Fruit fly (Drosophila melanogaster): Measurements from ENCODE around the gene RFeSP.
A peak's percentile ranks its signal among the peaks of the same experiment; 100 is the strongest.

RFeSP gene

DNA sequence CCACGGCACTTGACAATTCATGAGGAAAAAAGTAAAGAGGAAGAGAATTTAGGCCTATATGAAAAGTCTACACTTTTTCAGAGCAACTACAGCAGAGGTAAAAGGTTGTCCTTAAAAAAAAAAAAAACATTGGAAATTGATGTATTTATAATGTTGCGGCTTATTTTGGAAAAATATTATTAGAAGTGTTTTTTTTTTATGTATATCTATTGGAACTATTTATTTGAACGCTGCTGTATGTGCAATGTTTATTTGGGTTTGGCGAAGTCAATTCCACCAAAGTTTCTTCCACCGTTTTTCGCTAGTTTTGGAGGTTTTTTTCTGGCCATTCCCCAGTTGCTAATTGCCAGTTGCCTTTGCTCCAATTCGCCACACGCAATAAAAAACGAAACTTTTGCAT is 41.9 kb upstream of the RFeSP start (continued):
- TF ChIP-seq CG3281 (GFP tag; optimal IDR thresholded peaks at IDR 0.05) = peak; percentile 22
- TF ChIP-seq CG6683 (GFP tag; optimal IDR thresholded peaks at IDR 0.05) = no peak
- TF ChIP-seq org-1 (GFP tag; optimal IDR thresholded peaks at IDR 0.05) = no peak
- no peak for TF ChIP-seq Awh (GFP tag; IDR thresholded peaks at IDR 0.05)
- no peak for TF ChIP-seq CG12219 (GFP tag; optimal IDR thresholded peaks at IDR 0.05)
- peak; percentile 22 for TF ChIP-seq nau (GFP tag; optimal IDR thresholded peaks at IDR 0.05)
- no peak for TF ChIP-seq CG1602 (GFP tag; optimal IDR thresholded peaks at IDR 0.05)
- TF ChIP-seq CG1792 (GFP tag; optimal IDR thresholded peaks at IDR 0.05) = no peak
- TF ChIP-seq dpn (GFP tag; optimal IDR thresholded peaks at IDR 0.05) = peak; percentile 2 to 16
- no peak for TF ChIP-seq cg (GFP tag; optimal IDR thresholded peaks at IDR 0.05)
- TF ChIP-seq Myb (GFP tag; optimal IDR thresholded peaks at IDR 0.05) = no peak
- TF ChIP-seq CG9609 (GFP tag; optimal IDR thresholded peaks at IDR 0.05) = no peak
- no peak for TF ChIP-seq CG18262 (tag; optimal IDR thresholded peaks at IDR 0.05)
- TF ChIP-seq jigr1 (GFP tag; IDR thresholded peaks at IDR 0.05) = no peak
- no peak for TF ChIP-seq salm (tag; optimal IDR thresholded peaks at IDR 0.05)
- TF ChIP-seq CG17186 (GFP tag; optimal IDR thresholded peaks at IDR 0.05) = no peak
- TF ChIP-seq CG10543 (GFP tag; optimal IDR thresholded peaks at IDR 0.05) = no peak
- no peak for TF ChIP-seq wdn (GFP tag; IDR thresholded peaks at IDR 0.05)
- TF ChIP-seq CG12769 (tag; optimal IDR thresholded peaks at IDR 0.05) = no peak
- no peak for TF ChIP-seq CG2712 (tag; optimal IDR thresholded peaks at IDR 0.05)
- TF ChIP-seq CG6813 (GFP tag; optimal IDR thresholded peaks at IDR 0.05) = no peak
- peak; percentile 6 for TF ChIP-seq CG12104 (GFP tag; optimal IDR thresholded peaks at IDR 0.05)
- TF ChIP-seq CG34422 (GFP tag; IDR thresholded peaks at IDR 0.05) = 0 out of 3 replicates have a peak, but pooled peaks have one; percentile 21
- TF ChIP-seq Lhr (GFP tag; optimal IDR thresholded peaks at IDR 0.05) = no peak
- no peak for TF ChIP-seq hth (optimal IDR thresholded peaks at IDR 0.05)
- TF ChIP-seq CG9932 (GFP tag; IDR thresholded peaks at IDR 0.05) = peak; percentile 39
- no peak for TF ChIP-seq CG7271 (tag; optimal IDR thresholded peaks at IDR 0.05)
- TF ChIP-seq stwl (tag; optimal IDR thresholded peaks at IDR 0.05) = no peak
- TF ChIP-seq dimm (GFP tag; IDR thresholded peaks at IDR 0.05) = no peak
- TF ChIP-seq CG5180 (GFP tag; optimal IDR thresholded peaks at IDR 0.05) = peak; percentile 2
- no peak for TF ChIP-seq CG11093 (GFP tag; IDR thresholded peaks at IDR 0.05)
- 0 out of 3 replicates have a peak, but pooled peaks have one; percentile 45 for TF ChIP-seq H15 (GFP tag; IDR thresholded peaks at IDR 0.05)
- peak; percentile 19 for TF ChIP-seq CG18476 (GFP tag; optimal IDR thresholded peaks at IDR 0.05)
- TF ChIP-seq peb (GFP tag; IDR thresholded peaks at IDR 0.05) = no peak
- no peak for TF ChIP-seq CG11723 (GFP tag; optimal IDR thresholded peaks at IDR 0.05)
- no peak for TF ChIP-seq Mad (GFP tag; optimal IDR thresholded peaks at IDR 0.05)
- TF ChIP-seq rib (GFP tag; IDR thresholded peaks at IDR 0.05) = no peak
- TF ChIP-seq oc (tag; optimal IDR thresholded peaks at IDR 0.05) = no peak
- TF ChIP-seq fd96Cb (tag; optimal IDR thresholded peaks at IDR 0.05) = no peak
- TF ChIP-seq gro (GFP tag; optimal IDR thresholded peaks at IDR 0.05) = no peak
- TF ChIP-seq Jarid2 (GFP tag; optimal IDR thresholded peaks at IDR 0.05) = no peak
- no peak for TF ChIP-seq CG16813 (GFP tag; IDR thresholded peaks at IDR 0.05; ENCODE audit: partially characterized antibody)
- no peak for TF ChIP-seq corto (GFP tag; optimal IDR thresholded peaks at IDR 0.05)
- peak; percentile 0 for TF ChIP-seq Fer3 (tag; optimal IDR thresholded peaks at IDR 0.05)
- no peak for TF ChIP-seq lov (optimal IDR thresholded peaks at IDR 0.05)
- no peak for TF ChIP-seq lov (GFP tag; IDR thresholded peaks at IDR 0.05)
- no peak for TF ChIP-seq Hr3 (GFP tag; optimal IDR thresholded peaks at IDR 0.05)
- no peak for TF ChIP-seq otp (GFP tag; IDR thresholded peaks at IDR 0.05)
- no peak for TF ChIP-seq gce (GFP tag; IDR thresholded peaks at IDR 0.05)
- TF ChIP-seq Vsx1 (GFP tag; optimal IDR thresholded peaks at IDR 0.05) = no peak
- TF ChIP-seq D19B (GFP tag; optimal IDR thresholded peaks at IDR 0.05) = no peak
- no peak for TF ChIP-seq Mrtf (GFP tag; IDR thresholded peaks at IDR 0.05)

Data from whole organism, embryonic.